Fruit fly (Drosophila melanogaster) whole organism, wandering third instar larva: Measurements from ENCODE around the gene CG31928.

ENCODE experiments used
- Abd-B ChIP-seq: fragments of >200 bp; optimal IDR thresholded peaks from 2 replicates; lab custom pipeline; 2017; ENCODE audit warnings: missing biosample characterization, missing genetic modification characterization
- CG32264 ChIP-seq: fragments of 200-800 bp; sonication (Bioruptor generic); optimal IDR thresholded peaks from 2 replicates; lab custom pipeline; 2016; ENCODE audit warnings: missing biosample characterization, missing genetic modification characterization
- CG9705 ChIP-seq: fragments of 200-800 bp; sonication (Bioruptor generic); optimal IDR thresholded peaks from 2 replicates; lab custom pipeline; 2018; ENCODE audit warnings: missing biosample characterization, mild to moderate bottlenecking, missing genetic modification characterization
- CrebA ChIP-seq: fragments of 200-800 bp; sonication (Bioruptor generic); optimal IDR thresholded peaks from 2 replicates; lab custom pipeline; 2016; ENCODE audit warnings: missing biosample characterization, mild to moderate bottlenecking, missing genetic modification characterization, borderline replicate concordance
- Dfd ChIP-seq: fragments of >200 bp; optimal IDR thresholded peaks from 2 replicates; lab custom pipeline; 2017; ENCODE audit warnings: missing biosample characterization, missing genetic modification characterization
- Dif ChIP-seq: fragments of 200-275, 200-300 bp; sonication (Bioruptor generic); optimal IDR thresholded peaks from 2 replicates; lab custom pipeline; 2018; ENCODE audit warnings: missing biosample characterization, missing genetic modification characterization; ENCODE audit not compliant: partially characterized antibody
- GATAd ChIP-seq: sonication (Bioruptor generic); optimal IDR thresholded peaks from 2 replicates; lab custom pipeline; 2016; ENCODE audit warnings: missing biosample characterization, missing genetic modification characterization
- HLH106 ChIP-seq: fragments of 200-800 bp; optimal IDR thresholded peaks from 3 replicates; lab custom pipeline; 2019; ENCODE audit warnings: missing biosample characterization, mild to moderate bottlenecking, missing genetic modification characterization, moderate library complexity
- Hnf4 ChIP-seq: fragments of 200-800 bp; sonication (Bioruptor generic); optimal IDR thresholded peaks from 2 replicates; lab custom pipeline; 2016; ENCODE audit warnings: missing biosample characterization, mild to moderate bottlenecking, missing genetic modification characterization
- Hr78 ChIP-seq: fragments of >200 bp; optimal IDR thresholded peaks from 2 replicates; lab custom pipeline; 2017; ENCODE audit warnings: missing biosample characterization, missing genetic modification characterization
- Myc ChIP-seq: fragments of >200 bp; optimal IDR thresholded peaks from 2 replicates; lab custom pipeline; 2017
- OdsH ChIP-seq: fragments of 200-800 bp; sonication (Bioruptor generic); optimal IDR thresholded peaks from 2 replicates; lab custom pipeline; 2016; ENCODE audit warnings: missing biosample characterization, mild to moderate bottlenecking, missing genetic modification characterization
- Rel ChIP-seq, 2 experiments: fragments of 200-800 bp; sonication (Bioruptor generic) in 1 of 2; optimal IDR thresholded peaks; 2 replicates in 1 of 2; 3 replicates in 1 of 2; lab custom pipeline; 2016 to 2019; ENCODE audit warnings: mild to moderate bottlenecking in 2 of 2, missing biosample characterization in 2 of 2, missing genetic modification characterization in 2 of 2, moderate library complexity in 1 of 2
- Sp1 ChIP-seq: fragments of 200-800 bp; sonication (Bioruptor generic); optimal IDR thresholded peaks from 3 replicates; lab custom pipeline; 2019; ENCODE audit warnings: missing biosample characterization, mild to moderate bottlenecking, missing genetic modification characterization, moderate library complexity
- Vsx2 ChIP-seq: fragments of 200-300, 225-300 bp; sonication (Bioruptor generic); optimal IDR thresholded peaks from 2 replicates; lab custom pipeline; 2018; ENCODE audit warnings: missing biosample characterization, missing genetic modification characterization; ENCODE audit not compliant: partially characterized antibody
- br ChIP-seq: fragments of 200-800 bp; sonication (Bioruptor generic); optimal IDR thresholded peaks from 2 replicates; lab custom pipeline; 2016; ENCODE audit warnings: missing biosample characterization, missing genetic modification characterization
- brk ChIP-seq: fragments of 200-800 bp; sonication (Bioruptor generic); optimal IDR thresholded peaks from 2 replicates; lab custom pipeline; 2016; ENCODE audit warnings: missing biosample characterization, mild to moderate bottlenecking, missing genetic modification characterization
- dl ChIP-seq, 2 experiments: fragments of 175-275, 200-275 bp in 1 of 2; fragments of 200-275 bp in 1 of 2; sonication (Bioruptor generic); optimal IDR thresholded peaks; lab custom pipeline; 2018; ENCODE audit warnings: mild to moderate bottlenecking in 2 of 2, missing biosample characterization in 2 of 2, missing genetic modification characterization in 2 of 2, moderate library complexity in 2 of 2; ENCODE audit not compliant: partially characterized antibody in 2 of 2, insufficient read depth in 1 of 2
- dmrt93B ChIP-seq: fragments of 200-800 bp; sonication (Bioruptor generic); optimal IDR thresholded peaks from 2 replicates; lab custom pipeline; 2018; ENCODE audit warnings: missing biosample characterization, mild to moderate bottlenecking, missing genetic modification characterization
- dsf ChIP-seq: sonication (Bioruptor generic); optimal IDR thresholded peaks from 2 replicates; lab custom pipeline; 2016; ENCODE audit warnings: missing biosample characterization, missing genetic modification characterization, borderline replicate concordance
- ey ChIP-seq: fragments of 200-800 bp; sonication (Bioruptor generic); optimal IDR thresholded peaks from 2 replicates; lab custom pipeline; 2016; ENCODE audit warnings: missing biosample characterization, missing genetic modification characterization
- foxo ChIP-seq, 2 experiments: fragments of 200-800 bp; sonication (Bioruptor generic); optimal IDR thresholded peaks; 2 replicates in 1 of 2; 3 replicates in 1 of 2; lab custom pipeline; 2016 to 2017; ENCODE audit warnings: missing biosample characterization in 2 of 2, missing genetic modification characterization in 2 of 2
- fru ChIP-seq: fragments of 200-800 bp; sonication (Bioruptor generic); optimal IDR thresholded peaks from 3 replicates; lab custom pipeline; 2016; ENCODE audit warnings: missing biosample characterization, mild to moderate bottlenecking, missing genetic modification characterization
- h ChIP-seq: fragments of 200-800 bp; sonication (Bioruptor generic); optimal IDR thresholded peaks from 3 replicates; lab custom pipeline; 2016; ENCODE audit warnings: missing biosample characterization, mild to moderate bottlenecking, missing genetic modification characterization
- lola ChIP-seq: fragments of >200 bp; optimal IDR thresholded peaks from 2 replicates; lab custom pipeline; 2017; ENCODE audit warnings: missing biosample characterization, missing genetic modification characterization
- pan ChIP-seq: fragments of >200 bp; optimal IDR thresholded peaks from 2 replicates; lab custom pipeline; 2017
- psq ChIP-seq: fragments of 200-800 bp; sonication (Bioruptor generic); optimal IDR thresholded peaks from 3 replicates; lab custom pipeline; 2017; ENCODE audit warnings: missing biosample characterization, mild to moderate bottlenecking, missing genetic modification characterization, moderate library complexity
- rgr ChIP-seq: fragments of 200-800 bp; sonication (Bioruptor generic); optimal IDR thresholded peaks from 3 replicates; lab custom pipeline; 2016; ENCODE audit warnings: missing biosample characterization, mild to moderate bottlenecking, missing genetic modification characterization
- sage ChIP-seq: fragments of 200-800 bp; sonication (Bioruptor generic); optimal IDR thresholded peaks from 2 replicates; lab custom pipeline; 2016; ENCODE audit warnings: missing biosample characterization, mild to moderate bottlenecking, missing genetic modification characterization
- sv ChIP-seq: fragments of 200-800 bp; sonication (Bioruptor generic); optimal IDR thresholded peaks from 3 replicates; lab custom pipeline; 2016; ENCODE audit warnings: missing biosample characterization, missing genetic modification characterization
- tai ChIP-seq: sonication (Bioruptor generic); optimal IDR thresholded peaks from 2 replicates; lab custom pipeline; 2016; ENCODE audit warnings: missing biosample characterization, missing genetic modification characterization
- woc ChIP-seq: sonication (Bioruptor generic); optimal IDR thresholded peaks from 2 replicates; lab custom pipeline; 2016; ENCODE audit warnings: missing biosample characterization, mild to moderate bottlenecking, missing genetic modification characterization

CG31928 gene

DNA sequence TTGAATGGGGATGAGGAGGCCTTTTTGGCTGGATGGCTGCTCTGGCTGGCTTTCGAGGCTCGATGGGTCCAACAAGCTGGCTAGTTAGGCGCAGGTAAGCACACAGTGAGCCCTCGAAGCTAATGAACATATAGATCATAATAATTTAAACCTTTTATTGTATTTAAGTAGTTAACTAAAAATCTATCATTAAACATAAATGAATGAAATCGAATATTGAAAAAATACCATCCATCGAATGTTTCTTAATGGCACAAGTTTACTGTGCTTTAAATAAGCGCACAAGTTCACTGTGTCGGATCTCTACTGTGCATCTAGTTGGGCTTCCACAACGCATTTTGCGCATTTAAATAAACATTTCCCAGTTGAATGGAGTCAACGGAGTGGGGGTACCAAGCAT, 32.8 kb upstream of the CG31928 start:
- peak; percentile 36 for TF ChIP-seq woc (GFP tag; lab: Kevin White, UChicago)
- no peak for TF ChIP-seq ey
- no peak for TF ChIP-seq Abd-B (GFP tag; lab: Kevin White, UChicago)
- TF ChIP-seq foxo (GFP tag; optimal IDR thresholded peaks at IDR 0.05; lab: Kevin White, UChicago): peak in 1 of 2 experiments; percentile 26
- TF ChIP-seq fru (GFP tag; lab: Kevin White, UChicago): peak; percentile 16
- peak; percentile 13 for TF ChIP-seq h (GFP tag; lab: Kevin White, UChicago)
- TF ChIP-seq rgr (GFP tag; lab: Kevin White, UChicago): peak; percentile 21
- TF ChIP-seq Hr78 (GFP tag; lab: Kevin White, UChicago): no peak
- TF ChIP-seq HLH106 (tag; lab: Kevin White, UChicago): peak; percentile 8
- TF ChIP-seq GATAd (GFP tag; lab: Kevin White, UChicago): no peak

DNA sequence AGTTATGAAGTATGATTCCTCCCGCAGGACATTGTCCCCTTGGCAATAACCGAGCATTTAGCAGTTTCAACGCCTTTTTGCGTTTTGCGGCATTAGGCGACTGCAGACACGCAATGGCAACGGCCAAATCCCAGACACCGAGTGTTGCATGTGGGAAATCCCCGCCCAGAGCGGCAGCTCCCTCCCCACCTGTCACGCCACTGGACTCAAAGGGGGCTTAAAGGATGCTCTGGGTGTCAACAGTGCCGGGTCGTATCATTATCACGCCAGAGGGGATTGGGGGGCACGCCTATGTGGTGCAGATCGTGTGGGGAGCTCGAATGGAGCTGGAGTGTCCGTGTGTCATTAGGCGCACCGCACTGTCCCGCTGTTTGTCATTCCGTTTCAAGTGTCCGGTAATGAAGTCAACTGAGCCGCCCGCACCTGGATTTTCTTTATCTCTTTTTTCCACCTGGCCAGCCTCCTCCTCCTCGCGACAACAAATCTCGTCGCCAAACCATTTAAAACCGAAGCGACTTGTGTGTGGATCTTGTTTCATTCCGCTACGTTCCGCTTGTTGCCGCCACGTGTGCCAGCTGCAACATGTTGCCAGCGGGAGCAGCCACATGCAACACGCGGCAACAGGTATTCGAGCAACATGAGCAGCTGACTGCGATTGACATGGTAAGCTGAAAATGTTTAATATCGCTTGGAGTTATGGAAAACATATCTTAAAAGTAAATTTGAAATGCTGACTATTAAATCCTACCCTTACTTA, 31.5 kb upstream of the CG31928 start:
- TF ChIP-seq Dif (GFP tag; lab: Kevin White, UChicago): peak; percentile 10
- TF ChIP-seq pan (lab: Kevin White, UChicago): no peak

DNA sequence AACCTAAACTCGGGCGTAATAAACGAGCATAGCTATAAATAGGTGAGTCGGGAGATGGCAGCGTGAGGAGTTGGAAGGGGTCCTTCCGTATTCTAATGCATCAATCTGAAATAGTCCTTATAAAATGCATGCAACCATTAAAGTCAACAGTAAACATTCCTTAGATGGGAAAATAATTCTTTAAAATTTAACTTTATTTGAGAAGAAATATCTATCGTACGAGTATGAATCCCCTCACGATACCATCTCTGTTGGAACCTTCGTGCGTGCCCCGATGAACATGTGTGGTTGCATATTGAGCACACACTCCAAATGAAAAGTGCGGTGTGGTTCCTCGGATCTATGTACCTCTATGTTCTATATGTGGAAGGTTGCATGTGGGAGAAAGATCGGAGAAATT, 30.0 kb upstream of the CG31928 start:
- TF ChIP-seq lola (GFP tag; lab: Kevin White, UChicago) (no peak), sv (GFP tag; lab: Kevin White, UChicago) (peak; percentile 40), fru (GFP tag; lab: Kevin White, UChicago) (no peak), GATAd (GFP tag; lab: Kevin White, UChicago) (no peak)

DNA sequence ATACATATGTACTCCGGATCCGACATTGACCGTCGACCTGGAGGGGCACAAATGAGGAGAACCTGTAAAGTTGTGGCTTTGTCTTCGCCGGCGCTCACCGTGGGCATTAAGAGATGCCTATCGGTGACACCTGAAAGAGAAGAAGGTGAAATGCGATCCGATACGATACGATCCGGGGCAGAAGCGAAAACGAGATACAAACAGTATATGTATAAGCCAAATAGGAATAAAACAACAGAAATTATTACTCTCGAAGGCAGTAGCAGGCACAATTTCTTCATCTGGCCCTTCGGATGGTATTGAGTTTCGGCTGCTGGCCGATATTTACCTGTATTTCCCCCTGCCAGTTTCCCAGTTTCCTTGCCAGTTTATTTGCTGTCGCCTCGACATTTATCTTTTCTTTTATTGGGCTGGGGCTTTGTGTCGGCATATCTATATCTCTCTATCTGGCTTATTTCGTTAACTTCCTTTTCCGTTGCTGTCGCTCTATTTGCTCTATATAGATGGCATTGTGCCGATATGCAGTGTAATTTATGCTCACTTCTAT, 28.7 kb upstream of the CG31928 start:
- TF ChIP-seq Hr78 (GFP tag; lab: Kevin White, UChicago): no peak
- no peak for TF ChIP-seq Vsx2
- no peak for TF ChIP-seq fru (GFP tag; lab: Kevin White, UChicago)
- TF ChIP-seq h (GFP tag; lab: Kevin White, UChicago): no peak

DNA sequence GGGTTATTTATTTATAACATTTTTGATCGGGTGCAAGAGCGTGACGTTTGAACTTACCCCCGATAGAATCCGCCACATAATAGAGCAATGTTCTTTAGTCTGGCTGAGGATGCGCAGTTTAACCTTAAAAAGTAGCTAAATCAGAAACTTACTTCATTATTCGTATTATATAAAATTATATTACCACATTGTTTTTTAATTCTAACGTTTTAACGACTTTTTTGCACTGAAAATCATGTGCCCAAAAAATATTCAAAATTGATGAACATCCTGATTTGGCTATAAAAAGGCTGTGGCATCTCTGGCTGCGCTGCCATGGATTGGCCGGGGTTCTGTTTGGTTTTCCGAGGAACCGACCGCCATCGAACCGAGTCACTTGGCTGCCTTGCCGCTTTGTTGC, 22.1 kb upstream of the CG31928 start:
- TF ChIP-seq br (GFP tag; lab: Kevin White, UChicago): no peak
- TF ChIP-seq brk (GFP tag; lab: Kevin White, UChicago): no peak
- TF ChIP-seq dsf: no peak
- TF ChIP-seq sv (GFP tag; lab: Kevin White, UChicago): no peak
- no peak for TF ChIP-seq tai (GFP tag; lab: Kevin White, UChicago)
- no peak for TF ChIP-seq sage (GFP tag; lab: Kevin White, UChicago)
- no peak for TF ChIP-seq pan (lab: Kevin White, UChicago)
- TF ChIP-seq rgr (GFP tag; lab: Kevin White, UChicago): no peak
- TF ChIP-seq Myc (lab: Kevin White, UChicago): peak; percentile 3

DNA sequence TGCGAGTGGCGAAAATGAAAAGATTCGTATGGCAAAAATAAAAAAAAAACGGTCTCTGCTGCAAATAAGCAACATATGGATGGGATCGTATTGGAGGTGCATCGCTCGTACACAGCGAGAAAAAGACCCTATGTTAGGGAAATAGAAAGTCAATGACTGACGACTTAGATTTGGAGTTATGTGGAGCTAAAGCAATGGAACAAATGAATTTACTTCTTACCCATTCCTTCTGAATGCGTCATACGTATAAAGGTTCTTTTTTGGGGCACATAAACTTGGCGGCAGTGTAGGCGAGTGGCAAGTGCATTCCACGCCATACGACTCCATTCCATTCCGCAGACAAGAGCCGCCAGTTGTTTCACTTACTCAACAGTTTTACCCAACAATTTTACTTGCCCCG, 21.3 kb upstream of the CG31928 start:
- TF ChIP-seq fru (GFP tag; lab: Kevin White, UChicago) (peak; percentile 71), Rel (GFP tag; optimal IDR thresholded peaks at IDR 0.05; lab: Kevin White, UChicago) (no peak), Rel (tag; optimal IDR thresholded peaks at IDR 0.05; lab: Kevin White, UChicago) (no peak), woc (GFP tag; lab: Kevin White, UChicago) (peak; percentile 16), Hnf4 (GFP tag; lab: Kevin White, UChicago) (peak; percentile 52), sage (GFP tag; lab: Kevin White, UChicago) (peak; percentile 25), Abd-B (GFP tag; lab: Kevin White, UChicago) (no peak), foxo (GFP tag; optimal IDR thresholded peaks at IDR 0.05; lab: Kevin White, UChicago) (peak in 1 of 2 experiments; percentile 72), dmrt93B (peak; percentile 46), rgr (GFP tag; lab: Kevin White, UChicago) (peak; percentile 58), HLH106 (tag; lab: Kevin White, UChicago) (peak; percentile 55), psq (GFP tag; lab: Kevin White, UChicago) (peak; percentile 29), h (GFP tag; lab: Kevin White, UChicago) (peak; percentile 71), ey (peak; percentile 71), CG32264 (peak; percentile 17), CG9705 (GFP tag; lab: Kevin White, UChicago) (no peak), dl (GFP tag; optimal IDR thresholded peaks at IDR 0.05; lab: Kevin White, UChicago; ENCODE audit: insufficient read depth in 1 of 2, partially characterized antibody in 2 of 2) (no peak), Sp1 (peak; percentile 49), br (GFP tag; lab: Kevin White, UChicago) (peak; percentile 66), OdsH (GFP tag; lab: Kevin White, UChicago) (peak; percentile 58), Dfd (no peak), CrebA (GFP tag; lab: Kevin White, UChicago) (no peak), Myc (lab: Kevin White, UChicago) (no peak)
- TF ChIP-seq, all 38 proteins: peak for 15
